Fruit fly (Drosophila melanogaster) whole organism, embryonic: ENCODE results near the gene CG16984.

ENCODE experiments used
- CG16779 ChIP-seq: fragments of 200-800 bp; sonication (Bioruptor generic); IDR thresholded peaks from 2 replicates; pipeline ENCODE4 v1.3.6; 2022; ENCODE audit warnings: missing biosample characterization, missing genetic modification characterization
- CG4360 ChIP-seq: fragments of 200-800 bp; sonication (Bioruptor generic); IDR thresholded peaks from 2 replicates; pipeline ENCODE4 v1.3.6; 2022; ENCODE audit warnings: missing biosample characterization, missing genetic modification characterization
- CG4617 ChIP-seq: fragments of 200-800 bp; sonication (Bioruptor generic); optimal IDR thresholded peaks from 3 replicates; lab custom pipeline; 2016; ENCODE audit warnings: missing biosample characterization, missing genetic modification characterization, borderline replicate concordance
- CG6272 ChIP-seq: fragments of 200-800 bp; sonication (Bioruptor generic); IDR thresholded peaks from 2 replicates; pipeline ENCODE4 v1.3.6; 2022; ENCODE audit warnings: missing biosample characterization, missing genetic modification characterization
- CG6854 ChIP-seq: fragments of 200-800 bp; sonication (Bioruptor generic); optimal IDR thresholded peaks from 3 replicates; lab custom pipeline; 2017; ENCODE audit warnings: missing biosample characterization, mild to moderate bottlenecking, missing genetic modification characterization
- CG8281 ChIP-seq: fragments of 200-800 bp; sonication (Bioruptor generic); optimal IDR thresholded peaks from 2 replicates; lab custom pipeline; 2018; ENCODE audit warnings: missing biosample characterization, mild to moderate bottlenecking, missing genetic modification characterization, moderate library complexity
- CG9609 ChIP-seq: fragments of 200-800 bp; sonication (Bioruptor generic); optimal IDR thresholded peaks from 3 replicates; lab custom pipeline; 2016; ENCODE audit warnings: missing biosample characterization, missing genetic modification characterization
- Dip3 ChIP-seq: fragments of 200-800 bp; sonication (Bioruptor generic); optimal IDR thresholded peaks from 3 replicates; lab custom pipeline; 2016; ENCODE audit warnings: missing biosample characterization, missing genetic modification characterization
- Fer3 ChIP-seq: fragments of 200-800 bp; sonication (Bioruptor generic); optimal IDR thresholded peaks from 2 replicates; lab custom pipeline; 2018; ENCODE audit warnings: missing biosample characterization, mild to moderate bottlenecking, missing genetic modification characterization, moderate library complexity
- MESR4 ChIP-seq: fragments of 200-800 bp; sonication (Bioruptor generic); optimal IDR thresholded peaks from 2 replicates; lab custom pipeline; 2018; ENCODE audit warnings: missing biosample characterization, mild to moderate bottlenecking, missing genetic modification characterization, moderate library complexity
- Med ChIP-seq: fragments of 200-800 bp; sonication (Bioruptor generic); peaks from one replicate; lab custom pipeline; 2016; ENCODE audit warnings: missing biosample characterization, missing genetic modification characterization, mild to moderate bottlenecking, inconsistent platforms, moderate library complexity
- Meics ChIP-seq: fragments of 200-800 bp; sonication (Bioruptor generic); optimal IDR thresholded peaks from 2 replicates; lab custom pipeline; 2017; ENCODE audit warnings: missing biosample characterization, mild to moderate bottlenecking, missing genetic modification characterization
- Rfx ChIP-seq: fragments of 200-800 bp; sonication (Bioruptor generic); IDR thresholded peaks from 2 replicates; pipeline ENCODE4 v1.3.6; 2022; ENCODE audit warnings: missing biosample characterization, missing genetic modification characterization
- dpn ChIP-seq, 2 experiments: fragments of 200-800 bp; sonication (Bioruptor generic); optimal IDR thresholded peaks; 3 replicates each; lab custom pipeline; 2016; ENCODE audit warnings: missing biosample characterization in 2 of 2, missing genetic modification characterization in 2 of 2
- fd96Cb ChIP-seq: fragments of 200-800 bp; sonication (Bioruptor generic); optimal IDR thresholded peaks from 2 replicates; lab custom pipeline; 2018; ENCODE audit warnings: missing biosample characterization, mild to moderate bottlenecking, missing genetic modification characterization, moderate library complexity
- her ChIP-seq: fragments of 200-800 bp; sonication (Bioruptor generic); optimal IDR thresholded peaks from 2 replicates; lab custom pipeline; 2016; ENCODE audit warnings: missing biosample characterization, missing genetic modification characterization
- ken ChIP-seq: fragments of 200-800 bp; sonication (Bioruptor generic); IDR thresholded peaks from 3 replicates; pipeline ENCODE4 v1.3.6; 2022; ENCODE audit warnings: missing biosample characterization, missing genetic modification characterization
- lov ChIP-seq, 2 experiments: fragments of 200-800 bp in 1 of 2; fragments of >200 bp in 1 of 2; sonication (Bioruptor generic) in 1 of 2; IDR thresholded peaks in 1 of 2; optimal IDR thresholded peaks in 1 of 2; 2 replicates in 1 of 2; 3 replicates in 1 of 2; pipeline versions ENCODE4 v1.3.6 to Lab custom; 2017 to 2022; ENCODE audit warnings: missing biosample characterization in 1 of 2, missing genetic modification characterization in 1 of 2
- nmo ChIP-seq: fragments of 200-800 bp; sonication (Bioruptor generic); optimal IDR thresholded peaks from 2 replicates; lab custom pipeline; 2018; ENCODE audit warnings: missing biosample characterization, mild to moderate bottlenecking, missing genetic modification characterization, moderate library complexity
- run ChIP-seq: fragments of 200-800 bp; sonication (Bioruptor generic); optimal IDR thresholded peaks from 3 replicates; lab custom pipeline; 2018; ENCODE audit warnings: missing biosample characterization, mild to moderate bottlenecking, missing genetic modification characterization
- ssp ChIP-seq: fragments of 200-800 bp; sonication (Bioruptor generic); IDR thresholded peaks from 2 replicates; pipeline ENCODE4 v1.3.6; 2022; ENCODE audit warnings: missing biosample characterization, missing genetic modification characterization
- ttk ChIP-seq: fragments of 200-800 bp; sonication (Bioruptor generic); IDR thresholded peaks from 2 replicates; pipeline ENCODE4 v2.1.2; 2022; ENCODE audit warnings: missing biosample characterization, missing genetic modification characterization
- tx ChIP-seq: fragments of 200-800 bp; sonication (Bioruptor generic); optimal IDR thresholded peaks from 2 replicates; lab custom pipeline; 2016; ENCODE audit warnings: missing biosample characterization, missing genetic modification characterization
- usp ChIP-seq: fragments of >200 bp; optimal IDR thresholded peaks from 2 replicates; lab custom pipeline; 2017; ENCODE audit warnings: missing biosample characterization, missing genetic modification characterization
- vnd ChIP-seq: fragments of 200-800 bp; sonication (Bioruptor generic); IDR thresholded peaks from 3 replicates; pipeline ENCODE4 v1.3.6; 2022; ENCODE audit warnings: missing biosample characterization, missing genetic modification characterization; ENCODE audit not compliant: partially characterized antibody

Gene CG16984

DNA sequence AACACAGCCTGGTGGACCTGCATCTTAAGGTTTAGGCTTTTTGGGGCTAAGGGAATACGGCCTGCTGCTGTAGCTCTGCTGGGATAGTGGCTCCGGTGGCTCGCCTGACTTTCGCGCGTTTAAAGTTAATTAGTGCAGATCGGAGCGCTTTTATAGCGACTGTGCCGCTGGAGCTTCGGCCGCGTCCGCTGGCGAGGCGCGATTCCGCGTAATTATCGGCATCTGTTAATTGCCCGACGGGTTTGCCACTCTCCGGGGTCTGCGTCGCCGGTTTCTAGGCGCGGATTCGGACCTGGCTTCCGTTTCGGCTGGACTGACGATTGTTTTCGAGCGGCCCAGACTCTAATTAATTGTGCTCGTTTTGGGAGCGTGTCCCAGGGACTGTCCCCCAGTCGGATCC, 47.7 kb downstream of the CG16984 start, which contains the start of gene CG14949:
Gene CG14949, minus strand, starts transcription at position 101 of the 400 bp plus-strand sequence.
- TF ChIP-seq CG9609 (GFP tag; lab: Kevin White, UChicago): no peak
- TF ChIP-seq dpn (GFP tag; optimal IDR thresholded peaks at IDR 0.05; lab: Kevin White, UChicago): no peak
- TF ChIP-seq Med: peak; percentile 1
- 0 out of 2 replicates have a peak, but pooled peaks have one; percentile 6 for TF ChIP-seq CG6272 (GFP tag; lab: Robert Waterston, UW)
- TF ChIP-seq ken (GFP tag; lab: Robert Waterston, UW): no peak
- no peak for TF ChIP-seq lov (optimal IDR thresholded peaks at IDR 0.05; lab: Kevin White, UChicago)
- 0 out of 3 replicates have a peak, but pooled peaks have one; percentile 16 for TF ChIP-seq lov (GFP tag; IDR thresholded peaks at IDR 0.05; lab: Robert Waterston, UW)

- TF ChIP-seq ssp (GFP tag; lab: Robert Waterston, UW): no peak
- TF ChIP-seq vnd: no peak
- TF ChIP-seq CG8281: no peak
- TF ChIP-seq Rfx (GFP tag; lab: Robert Waterston, UW): no peak
- no peak for TF ChIP-seq CG16779 (GFP tag; lab: Robert Waterston, UW)
- no peak for TF ChIP-seq CG4360
- no peak for TF ChIP-seq CG4617 (GFP tag; lab: Kevin White, UChicago)
- TF ChIP-seq CG6854 (GFP tag; lab: Kevin White, UChicago): no peak
- TF ChIP-seq ttk (GFP tag; lab: Robert Waterston, UW): no peak
- no peak for TF ChIP-seq run (tag; lab: Kevin White, UChicago)
- TF ChIP-seq Meics: no peak
- TF ChIP-seq fd96Cb (tag; lab: Kevin White, UChicago): no peak
- no peak for TF ChIP-seq her (GFP tag; lab: Kevin White, UChicago)
- TF ChIP-seq nmo (GFP tag; lab: Kevin White, UChicago): no peak
- no peak for TF ChIP-seq MESR4
- no peak for TF ChIP-seq Fer3 (tag; lab: Kevin White, UChicago)
- no peak for TF ChIP-seq usp (GFP tag; lab: Kevin White, UChicago)
- no peak for TF ChIP-seq tx (GFP tag; lab: Kevin White, UChicago)
- no peak for TF ChIP-seq Dip3
- TF ChIP-seq, all 482 proteins: peak for 0
Measured at dm6 chr3L:2645068-2645467, 49.5 kb downstream of the CG16984 start, which contains the start of gene CG1143. CG1143 (plus strand) TSS chr3L:2645368.
